Worm (Caenorhabditis elegans): ENCODE measurements around the gene B0238.12.

DNA sequence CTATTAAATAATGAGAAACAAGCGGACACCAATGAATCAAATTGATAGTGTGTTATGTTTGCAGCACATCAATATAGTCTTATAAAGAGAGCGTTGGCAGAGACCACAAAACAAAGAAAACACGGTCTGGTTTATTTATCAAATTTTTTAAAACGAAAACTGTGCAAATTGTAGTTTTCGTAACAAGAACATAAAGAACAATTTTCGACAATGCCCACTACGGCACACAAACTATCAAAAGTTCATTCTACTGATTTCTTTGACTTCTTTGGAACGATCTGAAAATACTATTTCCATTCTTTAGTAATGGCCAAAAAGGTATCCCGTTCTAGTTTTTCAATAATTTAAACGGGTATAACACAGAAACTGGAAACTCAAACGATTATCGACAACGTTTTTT, 28.5 kb upstream of the B0238.12 start, which contains the start of gene cest-35.2:
- TF ChIP-seq aly-1 (tag; optimal IDR thresholded peaks at IDR 0.05) (no peak), flt-1 (GFP tag; IDR thresholded peaks at IDR 0.05) (no peak), ama-1 (optimal IDR thresholded peaks at IDR 0.05) (no peak), tra-4 (tag; optimal IDR thresholded peaks at IDR 0.05) (no peak), hnd-1 (tag; optimal IDR thresholded peaks at IDR 0.05) (no peak)

Data from whole organism, early embryonic.